Worm (Caenorhabditis elegans) whole organism, L1 larva: ENCODE measurements around the gene gyg-1.

Experiments used
- C04F5.9 ChIP-seq: sonication (generic microtip); optimal IDR thresholded peaks from 2 replicates; lab custom pipeline; 2016; ENCODE audit warnings: missing genetic modification characterization, missing compliant biosample characterization
- C34B4.2 ChIP-seq: sonication (generic microtip); optimal IDR thresholded peaks from 2 replicates; lab custom pipeline; 2017; ENCODE audit warnings: mild to moderate bottlenecking, missing genetic modification characterization, missing compliant biosample characterization
- ceh-8 ChIP-seq: fragments of 200-800 bp; sonication (Bioruptor generic); optimal IDR thresholded peaks from 2 replicates; lab custom pipeline; 2018; ENCODE audit warnings: mild to moderate bottlenecking, missing genetic modification characterization, moderate library complexity, missing compliant biosample characterization
- ceh-88 ChIP-seq: fragments of 200-800 bp; sonication (Bioruptor generic); IDR thresholded peaks from 2 replicates; pipeline ENCODE4 v1.3.6; 2022; ENCODE audit warnings: missing genetic modification characterization, missing compliant biosample characterization
- ces-1 ChIP-seq: fragments of 150-350 bp; optimal IDR thresholded peaks from 2 replicates; lab custom pipeline; 2014; ENCODE audit warnings: missing biosample characterization, missing genetic modification reagents, missing genetic modification characterization
- dsc-1 ChIP-seq: sonication (generic microtip); optimal IDR thresholded peaks from 2 replicates; lab custom pipeline; 2016; ENCODE audit warnings: mild to moderate bottlenecking, missing genetic modification characterization, missing compliant biosample characterization
- efl-1 ChIP-seq, 4 experiments: fragments of 150-350 bp; optimal IDR thresholded peaks in 3 of 4; peaks in 1 of 4; 1 replicate in 1 of 4; 2 replicates in 3 of 4; lab custom pipeline; 2014; ENCODE audit warnings: missing biosample characterization in 2 of 4, missing genetic modification characterization in 2 of 4, missing genetic modification reagents in 2 of 4
- egl-13 ChIP-seq: sonication (generic microtip); optimal IDR thresholded peaks from 2 replicates; lab custom pipeline; 2016; ENCODE audit warnings: missing genotype, missing genetic modification reagents, missing genetic modification characterization, missing compliant biosample characterization
- fkh-10 ChIP-seq: sonication (generic microtip); optimal IDR thresholded peaks from 2 replicates; lab custom pipeline; 2017; ENCODE audit warnings: missing biosample characterization, missing genetic modification reagents, missing genetic modification characterization
- fkh-4 ChIP-seq: sonication (generic microtip); optimal IDR thresholded peaks from 2 replicates; lab custom pipeline; 2016; ENCODE audit warnings: missing compliant biosample characterization, missing genetic modification characterization, borderline replicate concordance
- fkh-8 ChIP-seq: sonication (generic microtip); optimal IDR thresholded peaks from 2 replicates; lab custom pipeline; 2016; ENCODE audit warnings: mild to moderate bottlenecking, missing genetic modification characterization, missing compliant biosample characterization
- fos-1 ChIP-seq: fragments of 150-350 bp; optimal IDR thresholded peaks from 2 replicates; lab custom pipeline; 2014; ENCODE audit warnings: missing biosample characterization, missing genetic modification characterization
- irx-1 ChIP-seq: sonication (generic microtip); optimal IDR thresholded peaks from 2 replicates; lab custom pipeline; 2016; ENCODE audit warnings: missing genetic modification characterization, missing compliant biosample characterization
- isw-1 ChIP-seq: fragments of 200-800 bp; sonication (Bioruptor generic); IDR thresholded peaks from 2 replicates; pipeline ENCODE4 v1.3.6; 2022; ENCODE audit warnings: missing genetic modification characterization, missing compliant biosample characterization
- lin-14 ChIP-seq: fragments of 200-800 bp; sonication (Bioruptor generic); optimal IDR thresholded peaks from 2 replicates; lab custom pipeline; 2018; ENCODE audit warnings: mild to moderate bottlenecking, missing genetic modification characterization, moderate library complexity, missing compliant biosample characterization
- lin-39 ChIP-seq: fragments of 150-350 bp; optimal IDR thresholded peaks from 2 replicates; lab custom pipeline; 2014; ENCODE audit warnings: missing biosample characterization, missing genetic modification reagents, missing genetic modification characterization
- mep-1 ChIP-seq: fragments of 150-350 bp; optimal IDR thresholded peaks from 2 replicates; lab custom pipeline; 2014; ENCODE audit warnings: missing biosample characterization, missing genetic modification characterization
- nhr-28 ChIP-seq: fragments of 150-350 bp; optimal IDR thresholded peaks from 2 replicates; lab custom pipeline; 2014; ENCODE audit warnings: missing biosample characterization, missing genetic modification characterization
- nhr-47 ChIP-seq: sonication (generic microtip); optimal IDR thresholded peaks from 2 replicates; lab custom pipeline; 2016; ENCODE audit warnings: mild to moderate bottlenecking, missing genetic modification characterization, moderate library complexity, missing compliant biosample characterization
- nhr-71 ChIP-seq: sonication (generic microtip); optimal IDR thresholded peaks from 2 replicates; lab custom pipeline; 2016; ENCODE audit warnings: mild to moderate bottlenecking, missing genetic modification characterization, moderate library complexity, missing compliant biosample characterization
- nhr-76 ChIP-seq: sonication (generic microtip); optimal IDR thresholded peaks from 2 replicates; lab custom pipeline; 2017; ENCODE audit warnings: missing biosample characterization, missing genetic modification characterization
- nhr-90 ChIP-seq: sonication (generic microtip); optimal IDR thresholded peaks from 2 replicates; lab custom pipeline; 2016; ENCODE audit warnings: mild to moderate bottlenecking, missing genetic modification characterization, missing compliant biosample characterization; ENCODE audit not compliant: poor library complexity
- pax-3 ChIP-seq: fragments of 200-800 bp; sonication (Bioruptor generic); optimal IDR thresholded peaks from 2 replicates; lab custom pipeline; 2018; ENCODE audit warnings: mild to moderate bottlenecking, missing genetic modification characterization, moderate library complexity, missing compliant biosample characterization
- sox-4 ChIP-seq: sonication (generic microtip); optimal IDR thresholded peaks from 2 replicates; lab custom pipeline; 2016; ENCODE audit warnings: missing genetic modification characterization, missing compliant biosample characterization
- swsn-7 ChIP-seq: sonication (generic microtip); optimal IDR thresholded peaks from 2 replicates; lab custom pipeline; 2016; ENCODE audit warnings: missing genetic modification characterization, missing compliant biosample characterization
- unc-130 ChIP-seq: fragments of 150-350 bp; optimal IDR thresholded peaks from 2 replicates; lab custom pipeline; 2017; ENCODE audit warnings: missing biosample characterization, missing genetic modification characterization, inconsistent platforms
- vab-15 ChIP-seq: sonication (generic microtip); optimal IDR thresholded peaks from 2 replicates; lab custom pipeline; 2017; ENCODE audit warnings: missing genotype, mild to moderate bottlenecking, missing genetic modification characterization, missing compliant biosample characterization
- xbp-1 ChIP-seq: sonication (generic microtip); optimal IDR thresholded peaks from 2 replicates; lab custom pipeline; 2016; ENCODE audit warnings: missing genetic modification characterization, missing compliant biosample characterization
- zag-1 ChIP-seq: fragments of 150-350 bp; optimal IDR thresholded peaks from 2 replicates; lab custom pipeline; 2014; ENCODE audit warnings: missing biosample characterization, missing genetic modification characterization
- ztf-11 ChIP-seq, 2 experiments: sonication (generic microtip); optimal IDR thresholded peaks; 2 replicates each; lab custom pipeline; 2016 to 2017; ENCODE audit warnings: missing genetic modification characterization in 2 of 2, missing biosample characterization in 1 of 2, missing compliant biosample characterization in 1 of 2

Gene gyg-1

DNA sequence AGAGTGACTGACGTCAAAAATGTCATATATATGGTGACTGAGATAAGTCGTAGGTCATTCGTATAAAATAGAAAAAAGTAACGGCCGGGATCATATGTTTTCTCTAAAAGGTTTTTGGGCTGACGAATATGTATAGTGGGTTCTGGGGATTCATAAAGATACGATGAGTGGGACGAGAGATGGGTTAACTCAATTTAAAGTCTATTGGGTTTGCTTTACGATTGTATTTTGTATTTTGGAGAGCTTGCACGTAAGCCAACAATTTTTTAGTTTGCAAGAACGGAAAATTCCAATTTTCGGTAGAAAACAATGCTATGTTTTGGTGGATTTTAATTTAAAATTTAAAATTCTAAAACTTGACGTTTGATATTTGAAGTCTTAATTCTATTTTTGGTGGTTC, 47.0 kb downstream of the gyg-1 start:
- TF ChIP-seq lin-14 (GFP tag; lab: Kevin White, UChicago) (peak; percentile 36), ces-1 (GFP tag; lab: Kevin White, UChicago) (peak; percentile 48), lin-39 (tag; lab: Kevin White, UChicago) (no peak), fos-1 (tag; lab: Kevin White, UChicago) (no peak), C34B4.2 (tag; lab: Kevin White, UChicago) (no peak), unc-130 (tag; lab: Kevin White, UChicago) (no peak), nhr-71 (tag; lab: Kevin White, UChicago) (peak; percentile 7), ceh-88 (GFP tag; lab: Robert Waterston, UW) (no peak)

DNA sequence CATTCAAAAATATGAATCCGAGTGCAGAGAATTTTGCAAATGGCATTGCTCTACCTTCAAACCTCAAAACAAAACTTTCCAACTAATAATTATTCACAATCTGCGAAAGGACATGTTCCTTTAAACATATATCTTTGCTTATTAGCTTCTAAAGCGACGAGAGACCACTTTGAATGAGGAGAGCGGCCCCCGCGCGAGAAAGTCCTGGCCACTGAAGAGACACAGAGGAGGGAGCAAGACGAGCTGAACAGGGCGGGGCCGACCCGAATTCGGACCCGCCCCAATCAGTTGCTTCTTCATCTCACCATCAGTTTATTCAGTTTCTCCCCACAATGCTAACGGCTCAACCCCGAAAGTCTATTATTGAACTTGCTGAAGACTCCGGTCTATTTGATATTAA, 48.2 kb downstream of the gyg-1 start, which contains the start of gene T27A10.2:
Gene T27A10.2, plus strand, starts transcription at position 333 of the 400 bp plus-strand sequence.
- TF ChIP-seq dsc-1 (tag; lab: Kevin White, UChicago) (no peak), sox-4 (tag; lab: Kevin White, UChicago) (no peak), swsn-7 (tag; lab: Kevin White, UChicago) (no peak), fkh-10 (GFP tag; lab: Kevin White, UChicago) (no peak), C04F5.9 (tag; lab: Kevin White, UChicago) (no peak), nhr-28 (tag; lab: Kevin White, UChicago) (no peak), nhr-90 (tag; lab: Kevin White, UChicago) (no peak), lin-14 (GFP tag; lab: Kevin White, UChicago) (peak; percentile 24), vab-15 (no peak), zag-1 (tag; lab: Kevin White, UChicago) (no peak), mep-1 (no peak), xbp-1 (tag; lab: Kevin White, UChicago) (no peak), isw-1 (GFP tag; lab: Robert Waterston, UW) (no peak), fkh-4 (tag; lab: Kevin White, UChicago) (no peak), ztf-11 (tag; optimal IDR thresholded peaks at IDR 0.05; lab: Kevin White, UChicago) (no peak), efl-1 (optimal IDR thresholded peaks at IDR 0.05; lab: Kevin White, UChicago) (no peak), efl-1 (GFP tag; optimal IDR thresholded peaks at IDR 0.05 in 1 of 2; lab: Kevin White, UChicago) (peak in 1 of 2 experiments; percentile 52)

DNA sequence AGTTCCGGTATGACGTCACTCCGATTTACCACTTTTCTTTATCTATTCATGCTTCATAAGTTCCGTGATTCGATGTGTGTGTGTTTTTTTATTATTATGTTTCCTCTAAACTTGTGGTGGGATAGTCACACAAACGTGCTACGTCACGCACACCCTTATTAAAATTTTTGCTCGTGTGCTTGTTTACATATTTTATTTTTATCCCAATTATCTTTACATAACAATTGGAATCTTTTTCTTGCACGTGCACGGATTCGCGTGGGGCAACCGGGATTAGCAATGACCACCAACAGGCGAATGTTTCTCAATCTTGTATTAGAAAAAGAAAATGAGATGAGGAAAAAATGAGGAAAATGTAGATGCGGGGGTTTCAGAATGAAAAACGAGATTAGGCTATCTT, 53.1 kb downstream of the gyg-1 start:
- TF ChIP-seq ceh-8 (GFP tag; lab: Kevin White, UChicago), result peak; percentile 8
- no peak for TF ChIP-seq nhr-28 (tag; lab: Kevin White, UChicago)
- TF ChIP-seq nhr-71 (tag; lab: Kevin White, UChicago), result peak; percentile 8
- no peak for TF ChIP-seq nhr-76
- peak; percentile 27 for TF ChIP-seq egl-13 (tag; lab: Kevin White, UChicago)
- no peak for TF ChIP-seq irx-1 (tag; lab: Kevin White, UChicago)
- peak; percentile 62 for TF ChIP-seq nhr-47 (tag; lab: Kevin White, UChicago)
- peak; percentile 62 for TF ChIP-seq fkh-8 (tag; lab: Kevin White, UChicago)
- TF ChIP-seq sox-4 (tag; lab: Kevin White, UChicago), result peak; percentile 33
- peak; percentile 40 for TF ChIP-seq pax-3 (tag; lab: Kevin White, UChicago)
- peak; percentile 90 for TF ChIP-seq dsc-1 (tag; lab: Kevin White, UChicago)
